Worm (Caenorhabditis elegans): ENCODE measurements around the gene C39B10.4.

C39B10.4 gene

DNA sequence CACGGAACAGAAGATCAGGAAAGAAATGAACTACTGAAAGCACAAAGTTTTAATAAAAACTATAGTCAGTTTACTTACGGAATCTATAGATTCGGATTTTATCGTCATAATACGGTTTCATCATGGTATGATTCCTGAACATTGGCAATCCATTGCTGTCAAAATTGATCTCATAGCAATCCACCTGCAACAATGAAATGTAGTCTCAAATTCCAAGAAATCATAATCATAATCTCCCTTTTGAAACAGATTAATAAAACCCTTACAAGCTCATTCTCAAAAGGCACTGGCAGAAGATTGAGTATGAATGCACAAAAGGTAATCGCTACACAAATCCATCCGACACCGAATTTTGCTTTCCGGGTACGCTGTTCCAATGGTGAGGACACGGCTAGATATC lies 17.6 kb downstream of the C39B10.4 start:
- TF ChIP-seq ceh-43 (GFP tag; optimal IDR thresholded peaks at IDR 0.05) (no peak), lin-13 (tag; optimal IDR thresholded peaks at IDR 0.05) (no peak), lsy-2 (tag; optimal IDR thresholded peaks at IDR 0.05) (no peak), cnd-1 (tag; optimal IDR thresholded peaks at IDR 0.05) (no peak), nhr-237 (tag; optimal IDR thresholded peaks at IDR 0.05) (no peak), nhr-76 (tag; optimal IDR thresholded peaks at IDR 0.05) (no peak), unc-62 (GFP tag; optimal IDR thresholded peaks at IDR 0.05) (no peak), ces-1 (GFP tag; optimal IDR thresholded peaks at IDR 0.05) (no peak), sem-2 (GFP tag; optimal IDR thresholded peaks at IDR 0.05) (no peak), hlh-1 (tag; optimal IDR thresholded peaks at IDR 0.05) (no peak)

DNA sequence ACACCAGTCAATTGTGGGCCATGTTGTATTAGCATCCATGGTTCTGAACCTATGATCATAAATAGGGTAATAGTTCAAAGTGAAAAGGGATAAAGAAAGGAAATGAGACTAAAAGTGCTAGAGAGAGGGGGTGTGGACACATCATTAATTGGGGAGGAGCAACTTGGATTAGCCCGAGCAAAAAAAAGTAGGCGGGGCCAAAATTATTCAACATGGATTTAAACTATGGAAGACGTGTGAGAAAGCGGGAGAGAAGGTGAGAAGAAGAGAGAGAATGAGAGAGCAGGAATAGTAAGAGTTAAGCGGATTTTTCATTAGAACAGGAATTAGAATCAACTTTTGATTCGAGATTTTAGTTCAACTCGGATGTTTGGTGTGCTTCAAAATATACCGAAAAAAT lies 18.7 kb downstream of the C39B10.4 start, which contains the start of gene C39B10.1:
TSS of gene C39B10.1 (minus strand) at position 101 of the 400 bp plus-strand sequence.
- TF ChIP-seq ces-1 (GFP tag; optimal IDR thresholded peaks at IDR 0.05): no peak
- no peak for TF ChIP-seq flh-1 (GFP tag; optimal IDR thresholded peaks at IDR 0.05)
- TF ChIP-seq sptf-1 (tag; optimal IDR thresholded peaks at IDR 0.05): no peak
- TF ChIP-seq nhr-28 (tag; optimal IDR thresholded peaks at IDR 0.05): no peak
- TF ChIP-seq elt-3 (tag; optimal IDR thresholded peaks at IDR 0.05): no peak
- TF ChIP-seq mab-5 (tag; optimal IDR thresholded peaks at IDR 0.05): no peak
- TF ChIP-seq nhr-76 (tag; optimal IDR thresholded peaks at IDR 0.05): no peak
- no peak for TF ChIP-seq pha-4 (tag; optimal IDR thresholded peaks at IDR 0.05)
- TF ChIP-seq drap-1 (GFP tag; optimal IDR thresholded peaks at IDR 0.05): no peak
- TF ChIP-seq ceh-43 (GFP tag; optimal IDR thresholded peaks at IDR 0.05): no peak
- no peak for TF ChIP-seq lin-13 (tag; optimal IDR thresholded peaks at IDR 0.05)
- TF ChIP-seq blmp-1 (tag; optimal IDR thresholded peaks at IDR 0.05): no peak
- TF ChIP-seq cnd-1 (tag; optimal IDR thresholded peaks at IDR 0.05): no peak
- TF ChIP-seq snpc-4 (tag; optimal IDR thresholded peaks at IDR 0.05): no peak
- no peak for TF ChIP-seq mls-2 (tag; optimal IDR thresholded peaks at IDR 0.05)
- no peak for TF ChIP-seq mep-1 (tag; optimal IDR thresholded peaks at IDR 0.05)
- TF ChIP-seq unc-62 (GFP tag; optimal IDR thresholded peaks at IDR 0.05): no peak
- no peak for TF ChIP-seq bed-3 (GFP tag; optimal IDR thresholded peaks at IDR 0.05)
- TF ChIP-seq ztf-11 (tag; optimal IDR thresholded peaks at IDR 0.05): no peak

DNA sequence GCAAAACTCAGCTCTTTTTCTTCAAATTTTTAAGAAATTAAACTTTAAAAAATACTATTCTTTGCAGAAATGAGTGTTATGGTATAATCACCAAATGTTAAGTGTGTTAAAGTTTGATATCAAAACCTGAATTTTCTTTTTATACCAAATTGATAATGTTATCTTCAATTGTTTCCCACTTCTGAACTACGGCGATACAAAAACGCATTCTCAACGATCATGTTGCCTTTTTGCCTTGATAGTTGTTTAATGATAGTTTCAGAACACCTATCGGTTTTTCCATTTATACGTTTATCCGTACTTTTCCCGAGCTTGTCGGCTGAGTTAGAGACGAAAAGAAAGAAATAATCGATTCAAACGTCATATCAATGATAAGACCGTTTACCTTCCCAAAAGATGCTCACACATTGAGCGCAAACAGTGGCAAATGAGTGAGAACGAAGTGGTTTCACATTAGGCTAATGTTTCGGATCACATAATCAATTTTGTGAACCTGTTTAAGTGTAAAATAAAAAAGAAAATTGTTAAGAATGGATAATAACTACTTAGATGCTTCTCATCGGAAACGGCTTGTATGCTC lies 30.3 kb downstream of the C39B10.4 start, which contains the start of gene elt-4:
TSS of gene elt-4 (plus strand) at position 530 of the 580 bp plus-strand sequence.
- TF ChIP-seq lsy-2 (tag; optimal IDR thresholded peaks at IDR 0.05): no peak
- TF ChIP-seq ces-1 (GFP tag; optimal IDR thresholded peaks at IDR 0.05): no peak
- TF ChIP-seq flh-1 (GFP tag; optimal IDR thresholded peaks at IDR 0.05): no peak
- no peak for TF ChIP-seq snpc-4 (tag; optimal IDR thresholded peaks at IDR 0.05)
- no peak for TF ChIP-seq elt-1 (tag; optimal IDR thresholded peaks at IDR 0.05; ENCODE audit: borderline replicate concordance, insufficient read depth)

DNA sequence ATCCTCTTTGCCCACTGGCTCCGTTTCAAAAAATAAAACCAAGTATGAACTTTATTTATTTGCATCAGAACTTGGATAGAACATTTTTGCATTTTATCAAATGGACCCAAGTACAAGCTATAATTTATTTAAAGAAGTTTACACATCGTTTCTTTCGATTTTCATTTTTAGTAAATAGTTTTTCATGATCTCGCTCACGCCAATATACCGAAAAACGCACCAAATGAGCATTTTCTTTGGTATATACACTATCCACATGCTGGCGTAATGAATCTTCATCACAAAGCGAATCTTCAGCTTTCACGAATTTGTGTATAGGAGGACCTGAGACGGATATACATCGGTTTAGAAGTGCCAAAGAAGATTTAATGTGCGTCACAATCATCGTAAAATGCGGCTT lies 31.8 kb downstream of the C39B10.4 start, which contains the start of gene C39B10.7:
TSS of gene C39B10.7 (plus strand) at position 301 of the 400 bp plus-strand sequence.
- TF ChIP-seq nhr-76 (tag; optimal IDR thresholded peaks at IDR 0.05) (no peak), pha-4 (tag; optimal IDR thresholded peaks at IDR 0.05) (no peak), lin-32 (GFP tag; optimal IDR thresholded peaks at IDR 0.05) (no peak), mls-2 (tag; optimal IDR thresholded peaks at IDR 0.05) (no peak), snpc-4 (tag; optimal IDR thresholded peaks at IDR 0.05) (no peak), flh-1 (GFP tag; optimal IDR thresholded peaks at IDR 0.05) (no peak), nhr-28 (tag; optimal IDR thresholded peaks at IDR 0.05) (no peak), hlh-1 (tag; optimal IDR thresholded peaks at IDR 0.05) (no peak), nhr-2 (tag; optimal IDR thresholded peaks at IDR 0.05) (no peak), elt-3 (tag; optimal IDR thresholded peaks at IDR 0.05) (no peak), mep-1 (tag; optimal IDR thresholded peaks at IDR 0.05) (no peak), ces-1 (GFP tag; optimal IDR thresholded peaks at IDR 0.05) (no peak), M03D4.4 (tag; optimal IDR thresholded peaks at IDR 0.05) (no peak), cnd-1 (tag; optimal IDR thresholded peaks at IDR 0.05) (no peak)

DNA sequence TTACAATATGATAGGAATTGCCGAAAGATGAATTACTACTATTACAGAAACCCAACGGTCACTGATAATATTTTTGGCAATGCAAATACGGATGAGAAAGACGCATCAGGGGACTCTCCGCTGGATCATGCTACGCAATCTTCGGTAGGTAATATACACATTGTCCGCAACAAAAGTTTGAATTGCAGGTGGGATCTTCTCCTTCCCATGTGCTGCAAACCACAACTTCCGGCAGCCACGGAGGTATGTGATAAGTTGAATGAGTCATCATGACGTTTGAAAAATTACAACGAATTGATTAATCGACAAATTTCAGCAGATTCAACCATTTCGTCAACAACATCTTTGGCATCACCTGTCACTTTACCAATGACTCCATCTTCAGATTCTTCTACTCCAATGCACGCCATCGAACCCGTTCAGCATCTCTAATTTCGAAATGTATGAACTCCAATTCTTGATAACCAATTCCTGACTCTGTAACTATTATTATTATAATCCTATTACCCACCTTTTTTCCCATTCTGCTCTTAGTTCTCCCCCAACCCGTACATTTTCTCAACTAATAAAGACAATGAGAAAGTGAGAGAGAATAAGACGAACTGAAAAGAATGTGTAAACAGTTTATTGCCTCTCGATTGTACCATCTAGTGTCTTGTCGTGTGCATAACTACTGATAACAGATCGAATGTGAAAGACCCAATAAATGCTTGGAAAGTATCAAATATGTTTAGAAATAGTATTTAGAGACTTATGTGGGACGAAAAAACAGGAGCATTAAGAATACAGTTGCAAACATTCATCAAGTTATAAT lies 32.6 kb downstream of the C39B10.4 start:
- TF ChIP-seq unc-62 (GFP tag; optimal IDR thresholded peaks at IDR 0.05): no peak
- no peak for TF ChIP-seq lin-13 (tag; optimal IDR thresholded peaks at IDR 0.05)
- TF ChIP-seq mls-2 (tag; optimal IDR thresholded peaks at IDR 0.05): no peak
- TF ChIP-seq mab-5 (tag; optimal IDR thresholded peaks at IDR 0.05): no peak
- no peak for TF ChIP-seq lsy-2 (tag; optimal IDR thresholded peaks at IDR 0.05)
- TF ChIP-seq elt-1 (tag; optimal IDR thresholded peaks at IDR 0.05; ENCODE audit: borderline replicate concordance, insufficient read depth): no peak
- no peak for TF ChIP-seq ceh-39 (tag; optimal IDR thresholded peaks at IDR 0.05)
- TF ChIP-seq nhr-76 (tag; optimal IDR thresholded peaks at IDR 0.05): no peak
- TF ChIP-seq sptf-1 (tag; optimal IDR thresholded peaks at IDR 0.05): no peak
- TF ChIP-seq zip-8 (tag; optimal IDR thresholded peaks at IDR 0.05): no peak
- TF ChIP-seq nhr-12 (tag; optimal IDR thresholded peaks at IDR 0.05): no peak
- no peak for TF ChIP-seq unc-120 (tag; optimal IDR thresholded peaks at IDR 0.05; ENCODE audit: poor library complexity, severe bottlenecking)
- no peak for TF ChIP-seq nhr-2 (tag; optimal IDR thresholded peaks at IDR 0.05)
- no peak for TF ChIP-seq bed-3 (GFP tag; optimal IDR thresholded peaks at IDR 0.05)
- no peak for TF ChIP-seq snpc-4 (tag; optimal IDR thresholded peaks at IDR 0.05)
- TF ChIP-seq ham-2 (GFP tag; optimal IDR thresholded peaks at IDR 0.05): no peak
- TF ChIP-seq tbx-8 (GFP tag; optimal IDR thresholded peaks at IDR 0.05): no peak
- TF ChIP-seq ztf-11 (tag; optimal IDR thresholded peaks at IDR 0.05): no peak
- TF ChIP-seq nhr-237 (tag; optimal IDR thresholded peaks at IDR 0.05): no peak
